Worm (Caenorhabditis elegans) whole organism, L4 larva: Measurements from ENCODE around the gene D1044.6.

ENCODE experiments used
- D1046.2 ChIP-seq: fragments of 200-800 bp; sonication (Bioruptor generic); IDR thresholded peaks from 2 replicates; pipeline ENCODE4 v1.3.6; 2022; ENCODE audit warnings: missing genetic modification characterization, missing compliant biosample characterization
- F44E2.7 ChIP-seq: fragments of 200-800 bp; sonication (Bioruptor generic); IDR thresholded peaks from 2 replicates; pipeline ENCODE4 v2.1.2; 2022; ENCODE audit warnings: missing genetic modification characterization, missing compliant biosample characterization
- T20F7.1 ChIP-seq: fragments of 200-800 bp; sonication (Bioruptor generic); optimal IDR thresholded peaks from 2 replicates; lab custom pipeline; 2018; ENCODE audit warnings: mild to moderate bottlenecking, missing genetic modification characterization, missing compliant biosample characterization
- T26A8.4 ChIP-seq: fragments of 200-800 bp; sonication (Bioruptor generic); IDR thresholded peaks from 2 replicates; pipeline ENCODE4 v1.3.6; 2022; ENCODE audit warnings: missing genetic modification characterization, missing compliant biosample characterization
- Y5F2A.4 ChIP-seq: fragments of 200-800 bp; sonication (Bioruptor generic); optimal IDR thresholded peaks from 2 replicates; lab custom pipeline; 2018; ENCODE audit warnings: mild to moderate bottlenecking, missing genetic modification characterization, missing compliant biosample characterization
- ama-1 ChIP-seq: fragments of 150-350 bp; optimal IDR thresholded peaks from 2 replicates; lab custom pipeline; 2014; ENCODE audit warnings: inconsistent platforms, mixed read lengths
- arid-1 ChIP-seq: fragments of 200-800 bp; sonication (Bioruptor generic); conservative IDR thresholded peaks from 2 replicates; pipeline ENCODE4 v1.3.6; 2022; ENCODE audit warnings: missing genetic modification reagents, missing genetic modification characterization, missing compliant biosample characterization
- ceh-32 ChIP-seq: sonication (generic microtip); optimal IDR thresholded peaks from 2 replicates; lab custom pipeline; 2016; ENCODE audit warnings: mild to moderate bottlenecking, missing genetic modification characterization, missing compliant biosample characterization; ENCODE audit not compliant: poor library complexity
- ceh-62 ChIP-seq: sonication (generic microtip); optimal IDR thresholded peaks from 2 replicates; lab custom pipeline; 2017; ENCODE audit warnings: missing biosample characterization, missing genetic modification characterization
- ctbp-1 ChIP-seq: fragments of 200-800 bp; sonication (Bioruptor generic); IDR thresholded peaks from 2 replicates; pipeline ENCODE4 v1.3.6; 2022; ENCODE audit warnings: missing genetic modification reagents, missing genetic modification characterization, missing compliant biosample characterization
- daf-12 ChIP-seq: fragments of 150-350 bp; optimal IDR thresholded peaks from 2 replicates; lab custom pipeline; 2014; ENCODE audit warnings: missing biosample characterization, missing genetic modification reagents, missing genetic modification characterization
- daf-16 ChIP-seq, 3 experiments: sonication (generic microtip); optimal IDR thresholded peaks; 2 replicates each; lab custom pipeline; 2016 to 2017; ENCODE audit warnings: missing genetic modification characterization in 3 of 3, missing genetic modification reagents in 3 of 3, mild to moderate bottlenecking in 2 of 3, missing compliant biosample characterization in 2 of 3, missing biosample characterization in 1 of 3, moderate library complexity in 1 of 3
- dpl-1 ChIP-seq: fragments of 150-350 bp; optimal IDR thresholded peaks from 2 replicates; lab custom pipeline; 2014; ENCODE audit warnings: missing biosample characterization, missing genetic modification reagents, missing genetic modification characterization
- egl-43 ChIP-seq: fragments of 200-800 bp; sonication (Bioruptor generic); IDR thresholded peaks from 2 replicates; pipeline ENCODE4 v1.3.6; 2022; ENCODE audit warnings: missing genetic modification reagents, missing genetic modification characterization, missing compliant biosample characterization
- gei-8 ChIP-seq: fragments of 200-800 bp; sonication (Bioruptor generic); optimal IDR thresholded peaks from 2 replicates; lab custom pipeline; 2018; ENCODE audit warnings: mild to moderate bottlenecking, missing genetic modification characterization, missing compliant biosample characterization
- hlh-11 ChIP-seq: fragments of 200-800 bp; sonication (Bioruptor generic); optimal IDR thresholded peaks from 2 replicates; lab custom pipeline; 2018; ENCODE audit warnings: mild to moderate bottlenecking, missing genetic modification characterization, missing compliant biosample characterization
- hmg-1.1 ChIP-seq: fragments of 200-800 bp; sonication (Bioruptor generic); IDR thresholded peaks from 2 replicates; pipeline ENCODE4 v1.3.6; 2022; ENCODE audit warnings: missing genetic modification reagents, missing genetic modification characterization, missing compliant biosample characterization
- jun-1 ChIP-seq: fragments of 150-350 bp; optimal IDR thresholded peaks from 2 replicates; lab custom pipeline; 2014; ENCODE audit warnings: missing biosample characterization, missing genetic modification reagents, missing genetic modification characterization
- lin-39 ChIP-seq: fragments of 150-350 bp; optimal IDR thresholded peaks from 2 replicates; lab custom pipeline; 2014; ENCODE audit warnings: missing biosample characterization, missing genetic modification reagents, missing genetic modification characterization
- lsy-2 ChIP-seq, 2 experiments: fragments of 150-350 bp in 1 of 2; sonication (generic microtip) in 1 of 2; optimal IDR thresholded peaks; 2 replicates each; lab custom pipeline; 2014 to 2017; ENCODE audit warnings: missing biosample characterization in 2 of 2, missing genetic modification characterization in 2 of 2
- madf-5 ChIP-seq, 2 experiments: fragments of 200-800 bp; sonication (Bioruptor generic); IDR thresholded peaks; 2 replicates each; pipeline ENCODE4 v1.3.6; 2022; ENCODE audit warnings: missing compliant biosample characterization in 2 of 2, missing genetic modification characterization in 2 of 2
- mdl-1 ChIP-seq, 2 experiments: fragments of 150-350 bp in 1 of 2; sonication (generic microtip) in 1 of 2; optimal IDR thresholded peaks; 2 replicates each; lab custom pipeline; 2014 to 2017; ENCODE audit warnings: missing biosample characterization in 2 of 2, missing genetic modification characterization in 2 of 2
- mep-1 ChIP-seq: fragments of 150-350 bp; sonication (generic microtip); optimal IDR thresholded peaks from 3 replicates; lab custom pipeline; 2014; ENCODE audit warnings: missing biosample characterization, missing genetic modification characterization
- mes-2 ChIP-seq: sonication (generic microtip); optimal IDR thresholded peaks from 2 replicates; lab custom pipeline; 2016; ENCODE audit warnings: missing genotype, mild to moderate bottlenecking, missing genetic modification characterization, missing compliant biosample characterization; ENCODE audit not compliant: poor library complexity, severe bottlenecking
- mxl-2 ChIP-seq: fragments of 200-800 bp; sonication (Bioruptor generic); conservative IDR thresholded peaks from 2 replicates; pipeline ENCODE4 v1.3.6; 2022; ENCODE audit warnings: missing genetic modification reagents, missing genetic modification characterization, missing compliant biosample characterization
- nhr-102 ChIP-seq: sonication (generic microtip); optimal IDR thresholded peaks from 2 replicates; lab custom pipeline; 2016; ENCODE audit warnings: mild to moderate bottlenecking, missing genetic modification characterization, moderate library complexity, missing compliant biosample characterization
- nhr-11 ChIP-seq: fragments of 150-350 bp; optimal IDR thresholded peaks from 2 replicates; lab custom pipeline; 2014; ENCODE audit warnings: missing biosample characterization, missing genetic modification characterization
- nhr-237 ChIP-seq: sonication (generic microtip); optimal IDR thresholded peaks from 2 replicates; lab custom pipeline; 2017; ENCODE audit warnings: missing biosample characterization, missing genetic modification characterization
- nhr-25 ChIP-seq: sonication (generic microtip); optimal IDR thresholded peaks from 2 replicates; lab custom pipeline; 2017; ENCODE audit warnings: missing genetic modification characterization, mild to moderate bottlenecking, missing compliant biosample characterization, antibody characterized with exemption, moderate library complexity, borderline replicate concordance; ENCODE audit not compliant: insufficient read depth
- nhr-41 ChIP-seq: fragments of 200-800 bp; sonication (Bioruptor generic); IDR thresholded peaks from 2 replicates; pipeline ENCODE4 v1.3.6; 2022; ENCODE audit warnings: missing genetic modification reagents, missing genetic modification characterization, missing compliant biosample characterization
- nhr-42 ChIP-seq: fragments of 200-800 bp; sonication (Bioruptor generic); IDR thresholded peaks from 2 replicates; pipeline ENCODE4 v1.3.6; 2022; ENCODE audit warnings: missing genetic modification characterization, missing compliant biosample characterization
- nhr-6 ChIP-seq: fragments of 150-350 bp; optimal IDR thresholded peaks from 2 replicates; lab custom pipeline; 2014; ENCODE audit warnings: missing biosample characterization, missing genetic modification characterization
- nhr-77 ChIP-seq: fragments of 150-350 bp; optimal IDR thresholded peaks from 2 replicates; lab custom pipeline; 2014; ENCODE audit warnings: missing biosample characterization, missing genetic modification characterization
- pqm-1 ChIP-seq: sonication (generic microtip); optimal IDR thresholded peaks from 2 replicates; lab custom pipeline; 2017; ENCODE audit warnings: missing biosample characterization, missing genetic modification characterization
- rbr-2 ChIP-seq: sonication (generic microtip); optimal IDR thresholded peaks from 2 replicates; lab custom pipeline; 2016; ENCODE audit warnings: missing genotype, missing genetic modification characterization, missing compliant biosample characterization
- set-16 ChIP-seq: fragments of 200-800 bp; sonication (Bioruptor generic); IDR thresholded peaks from 2 replicates; pipeline ENCODE4 v1.3.6; 2022; ENCODE audit warnings: missing genetic modification reagents, missing genetic modification characterization, missing compliant biosample characterization
- snpc-1.2 ChIP-seq: fragments of 200-800 bp; sonication (Bioruptor generic); IDR thresholded peaks from 2 replicates; pipeline ENCODE4 v1.3.6; 2022; ENCODE audit warnings: missing genetic modification reagents, missing genetic modification characterization, missing compliant biosample characterization
- tag-97 ChIP-seq: fragments of 200-800 bp; sonication (Bioruptor generic); IDR thresholded peaks from 2 replicates; pipeline ENCODE4 v1.3.6; 2022; ENCODE audit warnings: missing genetic modification characterization, missing compliant biosample characterization
- tra-1 ChIP-seq: fragments of 200-800 bp; sonication (Bioruptor generic); IDR thresholded peaks from 2 replicates; pipeline ENCODE4 v1.3.6; 2022; ENCODE audit warnings: missing genetic modification reagents, missing genetic modification characterization, missing compliant biosample characterization
- unc-39 ChIP-seq: sonication (generic microtip); optimal IDR thresholded peaks from 2 replicates; lab custom pipeline; 2017; ENCODE audit warnings: missing biosample characterization, missing genetic modification characterization
- unc-62 ChIP-seq, 3 experiments: fragments of 150-350 bp in 1 of 3; sonication (generic microtip); optimal IDR thresholded peaks in 2 of 3; peaks in 1 of 3; 1 replicate in 1 of 3; 2 replicates in 2 of 3; lab custom pipeline; 2014 to 2017; ENCODE audit warnings: missing biosample characterization in 3 of 3, missing genetic modification characterization in 3 of 3, missing genetic modification reagents in 3 of 3, missing genotype in 1 of 3
- vab-7 ChIP-seq: fragments of 200-800 bp; sonication (Bioruptor generic); IDR thresholded peaks from 2 replicates; pipeline ENCODE4 v1.3.6; 2022; ENCODE audit warnings: missing genetic modification reagents, missing genetic modification characterization, missing compliant biosample characterization
- zfp-3 ChIP-seq: fragments of 200-800 bp; sonication (Bioruptor generic); conservative IDR thresholded peaks from 2 replicates; pipeline ENCODE4 v1.3.6; 2022; ENCODE audit warnings: missing genetic modification reagents, missing genetic modification characterization, missing compliant biosample characterization
- ztf-7 ChIP-seq: fragments of 150-350 bp; optimal IDR thresholded peaks from 2 replicates; lab custom pipeline; 2014; ENCODE audit warnings: missing biosample characterization, missing genetic modification characterization

Gene D1044.6

DNA sequence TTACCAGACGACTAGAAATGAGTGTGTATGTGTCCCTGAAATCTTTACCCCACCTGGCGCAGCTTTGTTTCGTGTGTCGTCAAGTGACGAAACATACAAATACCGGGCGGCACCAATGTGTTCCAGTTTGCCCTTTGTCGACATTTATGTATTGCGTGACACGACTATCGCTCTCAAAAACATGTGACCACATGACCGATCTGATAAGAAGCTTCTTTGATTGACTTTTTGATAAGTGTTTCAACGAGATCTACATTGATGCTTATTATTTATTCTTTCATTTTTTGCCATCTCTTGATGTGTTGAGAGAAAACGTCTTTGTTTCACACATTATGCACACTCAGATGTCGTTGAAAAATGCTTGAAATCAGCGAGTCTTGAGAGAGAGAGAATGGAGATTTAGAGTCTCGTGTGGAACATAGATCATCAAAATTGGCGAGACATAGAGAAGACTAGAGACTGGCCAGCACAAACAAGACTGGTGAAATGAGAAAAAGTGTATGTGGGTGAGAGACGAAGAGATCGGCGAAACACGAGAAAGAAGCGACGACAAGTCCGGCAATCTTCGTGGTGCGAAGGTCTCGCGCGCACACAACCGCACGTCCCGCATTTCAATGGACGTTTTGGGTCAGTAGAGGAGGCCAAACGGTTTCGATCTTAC, 39.9 kb downstream of the D1044.6 start (continued):
- TF ChIP-seq daf-16 (GFP tag; optimal IDR thresholded peaks at IDR 0.05; lab: Kevin White, UChicago) (no peak), daf-16 (tag; optimal IDR thresholded peaks at IDR 0.05; lab: Kevin White, UChicago) (peak; percentile 83), nhr-77 (tag; lab: Kevin White, UChicago) (peak; percentile 45), ama-1 (lab: Kevin White, UChicago) (peak; percentile 77), lin-39 (peak; percentile 27), unc-62 (GFP tag; optimal IDR thresholded peaks at IDR 0.05 in 1 of 2; lab: Kevin White, UChicago) (peak; percentile 8 to 74), unc-62 (tag; optimal IDR thresholded peaks at IDR 0.05; lab: Kevin White, UChicago) (no peak), mes-2 (tag; lab: Kevin White, UChicago) (peak; percentile 66), mep-1 (tag; lab: Kevin White, UChicago) (peak; percentile 49), mxl-2 (GFP tag; lab: Robert Waterston, UW) (no peak), nhr-25 (tag; lab: Kevin White, UChicago) (peak; percentile 57), hlh-11 (tag; lab: Kevin White, UChicago) (peak; percentile 94), madf-5 (GFP tag; IDR thresholded peaks at IDR 0.05; lab: Robert Waterston, UW) (no peak), ceh-62 (tag; lab: Kevin White, UChicago) (no peak), vab-7 (no peak), nhr-102 (tag; lab: Kevin White, UChicago) (peak; percentile 42), ztf-7 (tag; lab: Kevin White, UChicago) (peak; percentile 93), nhr-41 (GFP tag; lab: Robert Waterston, UW) (0 out of 2 replicates have a peak, but pooled peaks have one; percentile 30), nhr-237 (tag; lab: Kevin White, UChicago) (no peak), hmg-1.1 (GFP tag; lab: Robert Waterston, UW) (peak; percentile 49; the same call in 1 of the 2 replicates), rbr-2 (tag; lab: Kevin White, UChicago) (peak; percentile 4), tra-1 (GFP tag; lab: Robert Waterston, UW) (peak; percentile 33; the same call in 1 of the 2 replicates), nhr-11 (tag; lab: Kevin White, UChicago) (peak; percentile 46), mdl-1 (tag; optimal IDR thresholded peaks at IDR 0.05; lab: Kevin White, UChicago) (peak; percentile 7 to 83), unc-39 (tag; lab: Kevin White, UChicago) (no peak), egl-43 (GFP tag; lab: Robert Waterston, UW) (peak; percentile 32; the same call in 1 of the 2 replicates), set-16 (peak; percentile 43; the same call in 1 of the 2 replicates), nhr-6 (peak; percentile 32), D1046.2 (GFP tag; lab: Robert Waterston, UW) (no peak), T26A8.4 (GFP tag; lab: Robert Waterston, UW) (no peak; the same call in 1 of the 2 replicates), pqm-1 (tag; lab: Kevin White, UChicago) (peak; percentile 74), zfp-3 (GFP tag; lab: Robert Waterston, UW) (0 out of 2 replicates have a peak, but pooled peaks have one; percentile 30), tag-97 (GFP tag; lab: Robert Waterston, UW) (no peak), snpc-1.2 (GFP tag; lab: Robert Waterston, UW) (no peak), T20F7.1 (peak; percentile 85)

DNA sequence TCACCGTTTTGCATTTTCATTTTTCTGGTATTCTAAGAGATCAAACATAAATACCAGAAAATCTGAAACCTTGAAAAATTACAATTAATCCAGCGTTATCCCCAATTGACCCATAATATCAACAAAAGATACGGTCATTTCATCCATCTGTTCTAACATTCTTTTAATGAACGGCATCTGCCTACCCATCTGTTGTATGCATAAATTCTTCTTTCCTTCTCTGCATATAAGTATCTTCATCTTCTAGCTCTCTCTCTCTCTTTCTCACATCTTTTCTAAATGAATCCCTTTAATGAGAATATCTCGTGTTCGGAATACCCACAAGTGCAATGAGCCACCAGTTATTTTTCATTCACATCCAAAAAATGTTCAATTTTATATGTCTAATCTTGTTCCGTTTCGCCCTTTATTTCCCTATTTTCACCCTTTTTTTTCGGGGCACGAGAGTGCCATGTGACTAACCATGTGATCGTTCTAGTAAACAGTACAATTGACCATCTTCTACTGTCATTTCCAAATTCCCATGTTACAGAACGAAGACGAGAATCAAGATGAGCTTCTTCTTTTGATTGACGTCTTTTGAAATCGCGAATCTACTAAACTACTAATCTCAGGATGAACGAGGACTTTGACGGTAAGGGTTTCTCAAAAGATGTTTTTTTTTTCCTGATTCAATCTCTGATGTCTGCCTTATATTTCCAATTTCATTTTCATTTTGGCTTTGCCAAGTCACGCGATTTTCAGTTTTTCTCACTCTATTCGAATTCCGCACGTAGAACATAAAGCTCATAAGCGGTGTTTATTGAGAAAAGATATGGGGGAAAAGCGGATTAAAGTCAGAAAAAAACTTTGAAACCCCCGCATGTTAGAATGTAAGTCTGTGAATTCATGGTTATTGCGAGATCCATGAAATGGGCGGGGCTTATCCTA, 41.4 kb downstream of the D1044.6 start, which contains the start of gene R02F2.1:
TSS of gene R02F2.1 (plus strand) at position 528 of the 930 bp plus-strand sequence.
- TF ChIP-seq Y5F2A.4 (GFP tag; lab: Kevin White, UChicago) (no peak), ceh-32 (tag; lab: Kevin White, UChicago) (no peak), dpl-1 (no peak), jun-1 (tag; lab: Kevin White, UChicago) (no peak), gei-8 (no peak), F44E2.7 (GFP tag; lab: Robert Waterston, UW) (no peak), daf-12 (no peak), daf-16 (GFP tag; optimal IDR thresholded peaks at IDR 0.05; lab: Kevin White, UChicago) (no peak), daf-16 (tag; optimal IDR thresholded peaks at IDR 0.05; lab: Kevin White, UChicago) (peak; percentile 67), ztf-7 (tag; lab: Kevin White, UChicago) (no peak), ceh-62 (tag; lab: Kevin White, UChicago) (no peak), nhr-42 (GFP tag; lab: Robert Waterston, UW) (no peak), lsy-2 (tag; optimal IDR thresholded peaks at IDR 0.05; lab: Kevin White, UChicago) (peak in 1 of 2 experiments; percentile 0), mes-2 (tag; lab: Kevin White, UChicago) (no peak), nhr-25 (tag; lab: Kevin White, UChicago) (no peak), ctbp-1 (GFP tag; lab: Robert Waterston, UW) (no peak), arid-1 (GFP tag; lab: Robert Waterston, UW) (no peak), mep-1 (tag; lab: Kevin White, UChicago) (peak; percentile 17), unc-62 (GFP tag; optimal IDR thresholded peaks at IDR 0.05 in 1 of 2; lab: Kevin White, UChicago) (no peak), unc-62 (tag; optimal IDR thresholded peaks at IDR 0.05; lab: Kevin White, UChicago) (no peak)
